Worm (Caenorhabditis elegans) whole organism, L4 larva: ENCODE data around the gene nspc-16.

Experiments
- F37D6.2 ChIP-seq: sonication (generic microtip); optimal IDR thresholded peaks from 2 replicates; lab custom pipeline; 2016; ENCODE audit warnings: mild to moderate bottlenecking, missing genetic modification characterization, missing compliant biosample characterization
- ZK546.5 ChIP-seq, 2 experiments: sonication (generic microtip); optimal IDR thresholded peaks; 2 replicates each; lab custom pipeline; 2017; ENCODE audit warnings: missing biosample characterization in 2 of 2, missing genetic modification characterization in 2 of 2
- ama-1 ChIP-seq: fragments of 150-350 bp; optimal IDR thresholded peaks from 2 replicates; lab custom pipeline; 2014; ENCODE audit warnings: inconsistent platforms, mixed read lengths
- arid-1 ChIP-seq: fragments of 200-800 bp; sonication (Bioruptor generic); conservative IDR thresholded peaks from 2 replicates; pipeline ENCODE4 v1.3.6; 2022; ENCODE audit warnings: missing genetic modification reagents, missing genetic modification characterization, missing compliant biosample characterization
- ceh-82 ChIP-seq: sonication (generic microtip); optimal IDR thresholded peaks from 2 replicates; lab custom pipeline; 2017; ENCODE audit warnings: missing biosample characterization, missing genetic modification characterization
- fkh-10 ChIP-seq: fragments of 150-350 bp; optimal IDR thresholded peaks from 2 replicates; lab custom pipeline; 2014; ENCODE audit warnings: missing biosample characterization, missing genetic modification reagents, missing genetic modification characterization
- skn-1 ChIP-seq: fragments of 150-350 bp; optimal IDR thresholded peaks from 2 replicates; lab custom pipeline; 2014; ENCODE audit warnings: missing biosample characterization, missing genetic modification characterization
- spr-1 ChIP-seq: sonication (generic microtip); optimal IDR thresholded peaks from 2 replicates; lab custom pipeline; 2016; ENCODE audit warnings: mild to moderate bottlenecking, missing genetic modification characterization, missing compliant biosample characterization
- vab-7 ChIP-seq: fragments of 200-800 bp; sonication (Bioruptor generic); IDR thresholded peaks from 2 replicates; pipeline ENCODE4 v1.3.6; 2022; ENCODE audit warnings: missing genetic modification reagents, missing genetic modification characterization, missing compliant biosample characterization

- TF ChIP-seq skn-1 (tag; lab: Kevin White, UChicago) (no peak), fkh-10 (GFP tag; lab: Kevin White, UChicago) (no peak), ZK546.5 (tag; optimal IDR thresholded peaks at IDR 0.05; lab: Kevin White, UChicago) (no peak), ceh-82 (tag; lab: Kevin White, UChicago) (no peak), arid-1 (GFP tag; lab: Robert Waterston, UW) (no peak), spr-1 (tag; lab: Kevin White, UChicago) (no peak), ama-1 (lab: Kevin White, UChicago) (no peak), F37D6.2 (no peak), vab-7 (no peak)
Observed at ce11 chrX:14515028-14515427, 8.3 kb upstream of the nspc-16 start, which contains the start of gene gcsh-1.
